Fruit fly (Drosophila melanogaster): ENCODE results near the gene omd.

omd gene

DNA sequence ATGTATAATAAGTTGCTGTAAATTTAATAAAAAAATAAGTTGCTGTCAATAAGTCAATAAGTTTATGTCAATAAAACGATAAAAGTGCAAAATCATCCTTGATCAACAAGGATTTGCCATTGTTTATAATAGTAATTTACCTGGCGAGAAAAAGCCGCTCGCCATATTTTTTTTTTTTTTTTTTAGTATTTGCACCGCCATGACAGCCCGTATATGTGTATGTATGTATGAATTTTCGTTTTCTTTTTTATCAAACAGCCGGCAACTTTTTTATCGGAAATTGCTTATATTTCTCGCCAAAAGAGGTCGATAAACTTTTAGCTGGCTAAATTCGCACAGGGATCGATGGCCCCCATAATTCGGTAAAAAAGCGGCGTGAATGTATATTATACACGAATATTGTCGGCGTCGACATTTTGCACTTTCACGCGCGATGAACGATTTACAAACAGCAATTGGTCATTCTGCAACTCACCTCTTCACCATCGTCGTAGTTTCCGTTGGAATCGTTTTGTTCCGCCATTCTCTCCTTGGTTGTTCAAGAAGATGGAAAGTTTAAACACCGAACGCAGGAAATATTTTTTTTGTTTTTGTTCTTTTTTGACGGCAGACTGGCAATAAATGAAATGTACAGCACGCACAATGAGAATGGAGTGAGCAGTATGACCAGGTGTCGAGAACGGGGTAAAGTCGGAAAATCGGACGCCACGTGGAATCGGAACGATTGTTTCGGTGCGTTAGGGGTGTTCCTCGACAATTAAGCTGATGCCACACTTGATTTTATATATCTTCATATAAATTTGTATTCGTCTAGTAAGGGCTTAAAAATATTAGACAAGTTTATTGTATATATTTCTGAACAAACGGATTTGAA lies 26.9 kb downstream of the omd start, which contains the start of gene Hrb87F (continued):
- TF ChIP-seq CG13123 (GFP tag; optimal IDR thresholded peaks at IDR 0.05) = no peak
- TF ChIP-seq Mad (GFP tag; optimal IDR thresholded peaks at IDR 0.05) = no peak
- 0 out of 3 replicates have a peak, but pooled peaks have one; percentile 60 for TF ChIP-seq zfh1 (GFP tag; IDR thresholded peaks at IDR 0.05)
- TF ChIP-seq Hand (GFP tag; optimal IDR thresholded peaks at IDR 0.05) = no peak
- TF ChIP-seq TFAM (GFP tag; optimal IDR thresholded peaks at IDR 0.05) = no peak
- peak; percentile 89 for TF ChIP-seq Ets65A (GFP tag)
- TF ChIP-seq CG17568 (GFP tag; optimal IDR thresholded peaks at IDR 0.05) = peak; percentile 35
- TF ChIP-seq Bdp1 (GFP tag; optimal IDR thresholded peaks at IDR 0.05) = no peak
- peak; percentile 91 for TF ChIP-seq pfk (GFP tag; optimal IDR thresholded peaks at IDR 0.05)
- TF ChIP-seq MBD-R2 (GFP tag; IDR thresholded peaks at IDR 0.05) = peak; percentile 28; the same call in 1 of the 2 replicates
- TF ChIP-seq phol (tag; optimal IDR thresholded peaks at IDR 0.05) = peak; percentile 84
- peak; percentile 67 for TF ChIP-seq YL-1 (GFP tag; optimal IDR thresholded peaks at IDR 0.05)
- no peak for TF ChIP-seq CG9437 (GFP tag; optimal IDR thresholded peaks at IDR 0.05)
- peak; percentile 49 for TF ChIP-seq CG32532 (GFP tag; IDR thresholded peaks at IDR 0.05)
- TF ChIP-seq ac (GFP tag; optimal IDR thresholded peaks at IDR 0.05) = no peak
- peak; percentile 52 for TF ChIP-seq HLHmδ (GFP tag; optimal IDR thresholded peaks at IDR 0.05)
- TF ChIP-seq Fer3 (tag; optimal IDR thresholded peaks at IDR 0.05) = no peak
- no peak for TF ChIP-seq CG11723 (GFP tag; optimal IDR thresholded peaks at IDR 0.05)
- TF ChIP-seq bbx (GFP tag; IDR thresholded peaks at IDR 0.05; ENCODE audit: partially characterized antibody) = 0 out of 2 replicates have a peak, but pooled peaks have one; percentile 9
- TF ChIP-seq CG31441 (GFP tag; IDR thresholded peaks at IDR 0.05) = 0 out of 2 replicates have a peak, but pooled peaks have one; percentile 5
- peak; percentile 8 for TF ChIP-seq CrebB (tag; optimal IDR thresholded peaks at IDR 0.05)
- TF ChIP-seq CG17802 (tag; optimal IDR thresholded peaks at IDR 0.05) = peak; percentile 98
- TF ChIP-seq Sry-δ (GFP tag; optimal IDR thresholded peaks at IDR 0.05) = peak; percentile 29
- TF ChIP-seq row (GFP tag; IDR thresholded peaks at IDR 0.05) = peak; percentile 86
- TF ChIP-seq Oli (tag; optimal IDR thresholded peaks at IDR 0.05) = no peak
- 0 out of 2 replicates have a peak, but pooled peaks have one; percentile 19 for TF ChIP-seq esg (GFP tag; conservative IDR thresholded peaks at IDR 0.05)
- peak; percentile 55 for TF ChIP-seq CG17359 (tag; optimal IDR thresholded peaks at IDR 0.05)
- TF ChIP-seq Opbp (GFP tag; IDR thresholded peaks at IDR 0.05; ENCODE audit: partially characterized antibody) = 0 out of 3 replicates have a peak, but pooled peaks have one; percentile 11
- peak; percentile 21 for TF ChIP-seq CHES-1-like (GFP tag; optimal IDR thresholded peaks at IDR 0.05)
- no peak for TF ChIP-seq NC2α (GFP tag; optimal IDR thresholded peaks at IDR 0.05)
- TF ChIP-seq CG8089 (GFP tag; optimal IDR thresholded peaks at IDR 0.05) = no peak
- TF ChIP-seq Ptx1 (GFP tag; IDR thresholded peaks at IDR 0.05) = peak; percentile 29; the same call in 1 of the 2 replicates
- no peak for TF ChIP-seq p53 (GFP tag; optimal IDR thresholded peaks at IDR 0.05)
- no peak for TF ChIP-seq usp (GFP tag; optimal IDR thresholded peaks at IDR 0.05)
- no peak for TF ChIP-seq nmo (GFP tag; optimal IDR thresholded peaks at IDR 0.05)
- TF ChIP-seq Sin3A (optimal IDR thresholded peaks at IDR 0.05) = peak; percentile 47
- no peak for TF ChIP-seq Antp (GFP tag; optimal IDR thresholded peaks at IDR 0.05)
- peak; percentile 92 for TF ChIP-seq CG18011 (GFP tag; optimal IDR thresholded peaks at IDR 0.05)
- TF ChIP-seq CG11085 (GFP tag; IDR thresholded peaks at IDR 0.05) = 0 out of 2 replicates have a peak, but pooled peaks have one; percentile 38
- no peak for TF ChIP-seq H15 (GFP tag; IDR thresholded peaks at IDR 0.05)
- TF ChIP-seq CG14050 (GFP tag; IDR thresholded peaks at IDR 0.05) = no peak
- TF ChIP-seq CG9609 (GFP tag; optimal IDR thresholded peaks at IDR 0.05) = no peak
- TF ChIP-seq NFAT (GFP tag; IDR thresholded peaks at IDR 0.05) = peak; percentile 33; the same call in 1 of the 2 replicates
- TF ChIP-seq Scr (GFP tag; IDR thresholded peaks at IDR 0.05; ENCODE audit: partially characterized antibody) = peak; percentile 19; the same call in 1 of the 2 replicates
- TF ChIP-seq prd (optimal IDR thresholded peaks at IDR 0.05) = no peak
- peak; percentile 55; the same call in 2 of the 3 replicates for TF ChIP-seq prd (GFP tag; IDR thresholded peaks at IDR 0.05)
- TF ChIP-seq zen (tag; optimal IDR thresholded peaks at IDR 0.05) = no peak
- TF ChIP-seq CG15514 (GFP tag; optimal IDR thresholded peaks at IDR 0.05) = peak; percentile 28
- TF ChIP-seq CG1832 (GFP tag; optimal IDR thresholded peaks at IDR 0.05) = no peak
